Worm (Caenorhabditis elegans) whole organism, young adult: ENCODE results near the gene F37C12.10.

Experiments used
- B0336.3 ChIP-seq: fragments of 200-800 bp; sonication (Bioruptor generic); IDR thresholded peaks from 2 replicates; pipeline ENCODE4 v1.3.6; 2022; ENCODE audit warnings: missing genetic modification characterization, missing compliant biosample characterization
- C17E4.6 ChIP-seq: fragments of 200-800 bp; sonication (Bioruptor generic); IDR thresholded peaks from 2 replicates; pipeline ENCODE4 v1.3.6; 2022; ENCODE audit warnings: missing genetic modification reagents, missing genetic modification characterization, missing compliant biosample characterization
- F10E7.11 ChIP-seq: sonication (generic microtip); optimal IDR thresholded peaks from 2 replicates; lab custom pipeline; 2017; ENCODE audit warnings: mild to moderate bottlenecking, missing genetic modification characterization, moderate library complexity, missing compliant biosample characterization
- F57C9.4 ChIP-seq: sonication (generic microtip); optimal IDR thresholded peaks from 2 replicates; lab custom pipeline; 2017; ENCODE audit warnings: mild to moderate bottlenecking, missing genetic modification characterization, missing compliant biosample characterization
- K12H6.12 ChIP-seq: fragments of 200-800 bp; sonication (Bioruptor generic); optimal IDR thresholded peaks from 2 replicates; lab custom pipeline; 2018; ENCODE audit warnings: mild to moderate bottlenecking, missing genetic modification characterization, missing compliant biosample characterization
- T07F8.4 ChIP-seq: sonication (generic microtip); optimal IDR thresholded peaks from 2 replicates; lab custom pipeline; 2016; ENCODE audit warnings: mild to moderate bottlenecking, missing genetic modification characterization, moderate library complexity, missing compliant biosample characterization
- Y53F4B.3 ChIP-seq: fragments of 200-800 bp; sonication (Bioruptor generic); IDR thresholded peaks from 2 replicates; pipeline ENCODE4 v1.3.6; 2022; ENCODE audit warnings: missing genetic modification reagents, missing genetic modification characterization, missing compliant biosample characterization
- Y53G8AR.9 ChIP-seq: fragments of 200-800 bp; sonication (Bioruptor generic); conservative IDR thresholded peaks from 2 replicates; pipeline ENCODE4 v1.3.6; 2022; ENCODE audit warnings: missing genetic modification reagents, missing genetic modification characterization, missing compliant biosample characterization
- Y67H2A.10 ChIP-seq: fragments of 200-800 bp; sonication (Bioruptor generic); conservative IDR thresholded peaks from 2 replicates; pipeline ENCODE4 v1.3.6; 2022; ENCODE audit warnings: missing genetic modification reagents, missing genetic modification characterization, missing compliant biosample characterization
- Y79H2A.3 ChIP-seq: fragments of 200-800 bp; sonication (Bioruptor generic); conservative IDR thresholded peaks from 2 replicates; pipeline ENCODE4 v1.3.6; 2022; ENCODE audit warnings: missing genetic modification reagents, missing genetic modification characterization, missing compliant biosample characterization
- ZK185.1 ChIP-seq: sonication (generic microtip); optimal IDR thresholded peaks from 2 replicates; lab custom pipeline; 2016; ENCODE audit warnings: mild to moderate bottlenecking, missing genetic modification characterization, missing compliant biosample characterization; ENCODE audit not compliant: poor library complexity, severe bottlenecking
- akir-1 ChIP-seq: fragments of 200-800 bp; sonication (Bioruptor generic); optimal IDR thresholded peaks from 2 replicates; lab custom pipeline; 2018; ENCODE audit warnings: mild to moderate bottlenecking, missing genetic modification characterization, moderate library complexity, missing compliant biosample characterization
- ama-1 ChIP-seq, 3 experiments: fragments of 150-350 bp in 1 of 3; sonication (generic microtip) in 2 of 3; optimal IDR thresholded peaks; 2 replicates each; lab custom pipeline; 2014 to 2018; ENCODE audit warnings: missing biosample characterization in 2 of 3, missing genetic modification characterization in 2 of 3, missing genetic modification reagents in 2 of 3
- aptf-2 ChIP-seq: fragments of 200-800 bp; sonication (Bioruptor generic); conservative IDR thresholded peaks from 2 replicates; pipeline ENCODE4 v1.3.6; 2022; ENCODE audit warnings: missing genetic modification reagents, missing genetic modification characterization, missing compliant biosample characterization
- aptf-3 ChIP-seq: fragments of 200-800 bp; sonication (Bioruptor generic); IDR thresholded peaks from 2 replicates; pipeline ENCODE4 v1.3.6; 2022; ENCODE audit warnings: missing genetic modification characterization, missing compliant biosample characterization
- bed-1 ChIP-seq: fragments of 200-800 bp; sonication (Bioruptor generic); IDR thresholded peaks from 2 replicates; pipeline ENCODE4 v1.3.6; 2022; ENCODE audit warnings: missing genetic modification reagents, missing genetic modification characterization, missing compliant biosample characterization
- bed-2 ChIP-seq: fragments of 200-800 bp; sonication (Bioruptor generic); IDR thresholded peaks from 2 replicates; pipeline ENCODE4 v1.3.6; 2022; ENCODE audit warnings: missing genetic modification reagents, missing genetic modification characterization, missing compliant biosample characterization
- ceh-40 ChIP-seq: fragments of 200-800 bp; sonication (Bioruptor generic); IDR thresholded peaks from 2 replicates; pipeline ENCODE4 v1.3.6; 2022; ENCODE audit warnings: missing genetic modification characterization, missing compliant biosample characterization
- chd-7 ChIP-seq: sonication (generic microtip); optimal IDR thresholded peaks from 2 replicates; lab custom pipeline; 2016; ENCODE audit warnings: mild to moderate bottlenecking, missing genetic modification characterization, moderate library complexity, missing compliant biosample characterization
- dox-1 ChIP-seq: fragments of 200-800 bp; sonication (Bioruptor generic); IDR thresholded peaks from 2 replicates; pipeline ENCODE4 v1.3.6; 2022; ENCODE audit warnings: missing genetic modification reagents, missing genetic modification characterization, missing compliant biosample characterization
- dpff-1 ChIP-seq: sonication (generic microtip); optimal IDR thresholded peaks from 2 replicates; lab custom pipeline; 2017; ENCODE audit warnings: mild to moderate bottlenecking, missing genetic modification characterization, missing compliant biosample characterization
- dpl-1 ChIP-seq: fragments of 150-350 bp; optimal IDR thresholded peaks from 2 replicates; lab custom pipeline; 2014; ENCODE audit warnings: missing biosample characterization, missing genetic modification reagents, missing genetic modification characterization
- egl-18 ChIP-seq: fragments of 200-800 bp; sonication (Bioruptor generic); IDR thresholded peaks from 2 replicates; pipeline ENCODE4 v1.3.6; 2022; ENCODE audit warnings: missing genetic modification reagents, missing genetic modification characterization, missing compliant biosample characterization
- egl-44 ChIP-seq: fragments of 200-800 bp; sonication (Bioruptor generic); IDR thresholded peaks from 2 replicates; pipeline ENCODE4 v1.3.6; 2022; ENCODE audit warnings: missing genetic modification reagents, missing genetic modification characterization, missing compliant biosample characterization
- let-526 ChIP-seq: fragments of 200-800 bp; sonication (Bioruptor generic); IDR thresholded peaks from 2 replicates; pipeline ENCODE4 v1.3.6; 2022; ENCODE audit warnings: missing genetic modification reagents, missing genetic modification characterization, missing compliant biosample characterization
- lin-35 ChIP-seq, 3 experiments: fragments of 150-350 bp in 2 of 3; sonication (generic microtip) in 1 of 3; optimal IDR thresholded peaks; 2 replicates each; lab custom pipeline; 2014 to 2018; ENCODE audit warnings: missing biosample characterization in 3 of 3, missing genetic modification characterization in 3 of 3, missing genetic modification reagents in 3 of 3
- madf-3 ChIP-seq: fragments of 200-800 bp; sonication (Bioruptor generic); IDR thresholded peaks from 2 replicates; pipeline ENCODE4 v1.3.6; 2022; ENCODE audit warnings: missing genetic modification reagents, missing genetic modification characterization, missing compliant biosample characterization
- madf-6 ChIP-seq: fragments of 200-800 bp; sonication (Bioruptor generic); IDR thresholded peaks from 2 replicates; pipeline ENCODE4 v1.3.6; 2022; ENCODE audit warnings: missing genetic modification reagents, missing genetic modification characterization, missing compliant biosample characterization
- mel-28 ChIP-seq: sonication (generic microtip); optimal IDR thresholded peaks from 2 replicates; lab custom pipeline; 2016; ENCODE audit warnings: borderline replicate concordance, mild to moderate bottlenecking, missing genetic modification characterization, missing compliant biosample characterization
- mxl-1 ChIP-seq: sonication (generic microtip); optimal IDR thresholded peaks from 2 replicates; lab custom pipeline; 2016; ENCODE audit warnings: missing genetic modification characterization, missing compliant biosample characterization
- nfya-1 ChIP-seq: sonication (generic microtip); optimal IDR thresholded peaks from 2 replicates; lab custom pipeline; 2017; ENCODE audit warnings: antibody characterized with exemption, missing compliant biosample characterization, missing genetic modification characterization, borderline replicate concordance; ENCODE audit not compliant: insufficient read depth
- nfyb-1 ChIP-seq: fragments of 200-800 bp; sonication (Bioruptor generic); IDR thresholded peaks from 2 replicates; pipeline ENCODE4 v1.3.6; 2022; ENCODE audit warnings: missing genetic modification reagents, missing genetic modification characterization, missing compliant biosample characterization
- nhr-179 ChIP-seq: sonication (generic microtip); optimal IDR thresholded peaks from 2 replicates; lab custom pipeline; 2016; ENCODE audit warnings: mild to moderate bottlenecking, missing genetic modification characterization, missing compliant biosample characterization
- nhr-80 ChIP-seq: sonication (generic microtip); optimal IDR thresholded peaks from 2 replicates; lab custom pipeline; 2016; ENCODE audit warnings: missing genetic modification characterization, missing compliant biosample characterization
- pha-4 ChIP-seq: fragments of 150-350 bp; sonication (generic microtip); optimal IDR thresholded peaks from 2 replicates; lab custom pipeline; 2014; ENCODE audit warnings: missing biosample characterization, missing genetic modification reagents, missing genetic modification characterization
- rcor-1 ChIP-seq: fragments of 200-800 bp; sonication (Bioruptor generic); IDR thresholded peaks from 2 replicates; pipeline ENCODE4 v1.3.6; 2022; ENCODE audit warnings: missing genetic modification reagents, missing genetic modification characterization, missing compliant biosample characterization
- snpc-1.1 ChIP-seq: sonication (generic microtip); optimal IDR thresholded peaks from 2 replicates; lab custom pipeline; 2017; ENCODE audit warnings: missing genetic modification characterization, mild to moderate bottlenecking, missing compliant biosample characterization, antibody characterized with exemption, moderate library complexity, missing genotype, missing genetic modification reagents; ENCODE audit not compliant: insufficient read depth
- snpc-4 ChIP-seq, 5 experiments: fragments of 150-350 bp in 1 of 5; sonication (generic microtip) in 4 of 5; optimal IDR thresholded peaks; 2 replicates each; lab custom pipeline; 2014 to 2018; ENCODE audit warnings: missing genetic modification characterization in 5 of 5, missing biosample characterization in 3 of 5, antibody characterized with exemption in 2 of 5, mild to moderate bottlenecking in 2 of 5, missing compliant biosample characterization in 2 of 5, missing genotype in 2 of 5, moderate library complexity in 2 of 5, missing genetic modification reagents in 1 of 5
- sptf-2 ChIP-seq: fragments of 200-800 bp; sonication (Bioruptor generic); optimal IDR thresholded peaks from 2 replicates; lab custom pipeline; 2018; ENCODE audit warnings: mild to moderate bottlenecking, missing genetic modification characterization, missing compliant biosample characterization
- tbx-9 ChIP-seq: sonication (generic microtip); optimal IDR thresholded peaks from 2 replicates; lab custom pipeline; 2016; ENCODE audit warnings: borderline replicate concordance, missing genetic modification characterization, inconsistent platforms, missing compliant biosample characterization
- tlf-1 ChIP-seq: fragments of 200-800 bp; sonication (Bioruptor generic); optimal IDR thresholded peaks from 2 replicates; lab custom pipeline; 2018; ENCODE audit warnings: mild to moderate bottlenecking, missing genetic modification characterization, missing compliant biosample characterization
- unc-130 ChIP-seq: sonication (generic microtip); optimal IDR thresholded peaks from 2 replicates; lab custom pipeline; 2016; ENCODE audit warnings: missing genetic modification reagents, missing genetic modification characterization, missing compliant biosample characterization
- unc-62 ChIP-seq: fragments of 150-350 bp; optimal IDR thresholded peaks from 2 replicates; lab custom pipeline; 2014; ENCODE audit warnings: missing biosample characterization, missing genetic modification reagents, missing genetic modification characterization
- zfh-2 ChIP-seq: fragments of 200-800 bp; sonication (Bioruptor generic); conservative IDR thresholded peaks from 2 replicates; pipeline ENCODE4 v1.3.6; 2022; ENCODE audit warnings: missing genetic modification reagents, missing genetic modification characterization, missing compliant biosample characterization
- ztf-26 ChIP-seq: sonication (generic microtip); optimal IDR thresholded peaks from 2 replicates; lab custom pipeline; 2017; ENCODE audit warnings: missing genetic modification characterization, missing compliant biosample characterization

F37C12.10 gene

DNA sequence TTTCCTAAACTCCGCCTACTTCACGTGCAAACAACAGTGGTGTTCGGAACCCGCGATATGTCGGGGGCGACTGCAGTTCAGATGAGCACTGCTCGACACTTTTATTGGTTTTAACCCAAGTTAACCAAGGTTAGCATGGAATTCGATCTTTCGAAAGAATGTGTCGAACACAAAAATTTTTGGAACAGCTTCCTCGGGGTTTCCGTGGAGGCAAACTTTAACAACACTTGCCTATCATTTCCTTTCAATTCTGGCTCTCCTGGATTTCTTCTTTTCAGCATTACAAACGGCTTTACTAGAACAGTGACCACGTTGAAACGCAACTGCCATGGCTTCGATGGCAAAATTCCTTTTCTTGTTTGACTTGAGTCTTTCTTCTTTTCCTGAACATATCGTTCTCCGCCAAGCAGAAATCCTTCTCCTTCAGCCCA is 46.9 kb downstream of the F37C12.10 start (continued):
- TF ChIP-seq aptf-2 (peak; percentile 29; the same call in 1 of the 2 replicates), madf-6 (GFP tag; lab: Robert Waterston, UW) (peak; percentile 88)

DNA sequence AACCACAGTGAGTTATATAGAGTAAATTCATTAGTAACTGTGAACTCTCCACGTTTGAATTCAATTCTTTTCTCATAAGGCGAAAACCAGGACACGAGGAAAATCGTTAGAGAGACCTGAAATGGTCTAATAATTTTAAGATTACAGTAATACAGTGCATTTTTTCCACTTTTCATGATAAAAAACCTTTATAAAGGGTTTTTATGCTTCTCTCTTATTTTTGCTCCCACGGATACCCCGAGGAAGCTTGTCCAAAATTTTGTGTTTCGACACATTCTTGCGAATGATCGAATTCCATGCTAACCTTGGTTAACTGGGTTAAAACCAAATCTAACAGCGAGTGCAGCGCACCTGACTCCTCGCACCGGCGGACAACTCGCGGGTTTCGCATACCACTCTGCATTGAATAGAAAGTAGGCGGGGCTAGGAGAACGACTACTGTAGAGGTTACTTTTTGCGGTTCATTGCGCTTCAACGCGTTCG is 47.9 kb downstream of the F37C12.10 start:
- TF ChIP-seq egl-18 (GFP tag; lab: Robert Waterston, UW) (no peak), tlf-1 (peak; percentile 31), dpff-1 (tag; lab: Kevin White, UChicago) (no peak), dox-1 (GFP tag; lab: Robert Waterston, UW) (peak; percentile 80), bed-2 (GFP tag; lab: Robert Waterston, UW) (no peak), aptf-2 (no peak), Y79H2A.3 (no peak), let-526 (GFP tag; lab: Robert Waterston, UW) (no peak), akir-1 (GFP tag; lab: Kevin White, UChicago) (no peak), madf-3 (GFP tag; lab: Robert Waterston, UW) (peak; percentile 50; the same call in 1 of the 2 replicates), ztf-26 (no peak), egl-44 (GFP tag; lab: Robert Waterston, UW) (0 out of 2 replicates have a peak, but pooled peaks have one; percentile 52), F57C9.4 (tag; lab: Kevin White, UChicago) (no peak), Y53G8AR.9 (GFP tag; lab: Robert Waterston, UW) (peak; percentile 51; the same call in 1 of the 2 replicates), B0336.3 (GFP tag; lab: Robert Waterston, UW) (peak; percentile 66; the same call in 1 of the 2 replicates), C17E4.6 (GFP tag; lab: Robert Waterston, UW) (no peak), unc-62 (GFP tag; lab: Kevin White, UChicago) (no peak), snpc-1.1 (tag; lab: Kevin White, UChicago) (peak; percentile 98), mel-28 (no peak), nhr-80 (tag; lab: Kevin White, UChicago) (no peak), nfyb-1 (GFP tag; lab: Robert Waterston, UW) (peak; percentile 72), sptf-2 (no peak), ceh-40 (GFP tag; lab: Robert Waterston, UW) (no peak), T07F8.4 (tag; lab: Kevin White, UChicago) (no peak), snpc-4 (GFP tag; optimal IDR thresholded peaks at IDR 0.05; lab: Kevin White, UChicago) (peak; percentile 94), snpc-4 (tag; optimal IDR thresholded peaks at IDR 0.05; lab: Kevin White, UChicago) (peak; percentile 94 to 98 (median 96)), K12H6.12 (tag; lab: Kevin White, UChicago) (no peak), Y53F4B.3 (no peak), ama-1 (optimal IDR thresholded peaks at IDR 0.05; lab: Kevin White, UChicago) (peak; percentile 8), ama-1 (GFP tag; optimal IDR thresholded peaks at IDR 0.05; lab: Kevin White, UChicago) (no peak), bed-1 (no peak), ZK185.1 (tag; lab: Kevin White, UChicago) (no peak), pha-4 (tag; lab: Kevin White, UChicago) (no peak), lin-35 (GFP tag; optimal IDR thresholded peaks at IDR 0.05; lab: Kevin White, UChicago) (peak in 1 of 3 experiments; percentile 40), tbx-9 (no peak), F10E7.11 (tag; lab: Kevin White, UChicago) (no peak), mxl-1 (tag; lab: Kevin White, UChicago) (no peak), Y67H2A.10 (GFP tag; lab: Robert Waterston, UW) (no peak), unc-130 (GFP tag; lab: Kevin White, UChicago) (peak; percentile 45), aptf-3 (GFP tag; lab: Robert Waterston, UW) (no peak), chd-7 (no peak), dpl-1 (GFP tag; lab: Kevin White, UChicago) (no peak), rcor-1 (GFP tag; lab: Robert Waterston, UW) (peak; percentile 55; the same call in 1 of the 2 replicates), nfya-1 (tag; lab: Kevin White, UChicago) (no peak), zfh-2 (GFP tag; lab: Robert Waterston, UW) (no peak), nhr-179 (tag; lab: Kevin White, UChicago) (no peak)
